Worm (Caenorhabditis elegans) whole organism, L2 larva: ENCODE data around the gene fbxa-84.
"Not testable (repeated sequence)": the region's sequence is repeated elsewhere in the genome, so short reads cannot be mapped to it uniquely, and the experiment has no call there.

Source experiments
- gmeb-1 ChIP-seq: fragments of 150-350 bp; optimal IDR thresholded peaks from 2 replicates; lab custom pipeline; 2014; ENCODE audit warnings: missing biosample characterization, missing genetic modification characterization
- lsy-2 ChIP-seq, 2 experiments: fragments of 150-350 bp in 1 of 2; sonication (generic microtip) in 1 of 2; optimal IDR thresholded peaks; 2 replicates each; lab custom pipeline; 2014 to 2017; ENCODE audit warnings: missing biosample characterization in 2 of 2, missing genetic modification characterization in 2 of 2
- nhr-237 ChIP-seq: fragments of 150-350 bp; optimal IDR thresholded peaks from 2 replicates; lab custom pipeline; 2014; ENCODE audit warnings: missing biosample characterization, missing genetic modification characterization
- nhr-25 ChIP-seq: fragments of 150-350 bp; sonication (generic microtip); optimal IDR thresholded peaks from 3 replicates; lab custom pipeline; 2014; ENCODE audit warnings: missing biosample characterization, missing genetic modification characterization
- sem-4 ChIP-seq: fragments of 150-350 bp; optimal IDR thresholded peaks from 2 replicates; lab custom pipeline; 2014; ENCODE audit warnings: missing biosample characterization, missing genetic modification reagents, missing genetic modification characterization
- snpc-4 ChIP-seq: fragments of 150-350 bp; optimal IDR thresholded peaks from 2 replicates; lab custom pipeline; 2014; ENCODE audit warnings: missing biosample characterization, missing genetic modification characterization
- unc-62 ChIP-seq: fragments of 150-350 bp; optimal IDR thresholded peaks from 2 replicates; lab custom pipeline; 2014; ENCODE audit warnings: missing biosample characterization, missing genetic modification reagents, missing genetic modification characterization

DNA sequence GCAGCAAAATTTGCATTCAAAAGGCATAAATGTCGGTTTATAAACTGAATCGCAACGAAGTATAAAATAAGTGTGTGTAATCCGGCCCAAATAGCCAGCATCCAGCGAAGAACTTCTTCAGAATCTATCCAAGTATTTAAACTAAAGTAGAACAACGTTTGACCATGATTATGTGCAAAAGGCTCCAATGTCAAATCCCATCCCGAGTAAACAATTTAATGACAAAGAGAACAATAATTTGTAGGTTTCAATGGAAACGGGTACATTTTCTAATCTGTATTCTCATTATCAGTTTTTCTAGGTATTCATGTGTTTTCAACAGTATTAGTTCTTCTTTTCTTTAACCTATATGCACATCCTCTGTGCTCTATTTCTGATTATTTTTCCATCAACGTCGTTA, 25.4 kb downstream of the fbxa-84 start, which contains the start of gene C41G6.12:
- not testable (repeated sequence) for TF ChIP-seq unc-62 (GFP tag; lab: Kevin White, UChicago); sem-4; snpc-4 (tag; lab: Kevin White, UChicago); lsy-2 (tag; optimal IDR thresholded peaks at IDR 0.05; lab: Kevin White, UChicago); nhr-237 (tag; lab: Kevin White, UChicago); gmeb-1 (tag; lab: Kevin White, UChicago); nhr-25
